In the genomic region with DNA sequence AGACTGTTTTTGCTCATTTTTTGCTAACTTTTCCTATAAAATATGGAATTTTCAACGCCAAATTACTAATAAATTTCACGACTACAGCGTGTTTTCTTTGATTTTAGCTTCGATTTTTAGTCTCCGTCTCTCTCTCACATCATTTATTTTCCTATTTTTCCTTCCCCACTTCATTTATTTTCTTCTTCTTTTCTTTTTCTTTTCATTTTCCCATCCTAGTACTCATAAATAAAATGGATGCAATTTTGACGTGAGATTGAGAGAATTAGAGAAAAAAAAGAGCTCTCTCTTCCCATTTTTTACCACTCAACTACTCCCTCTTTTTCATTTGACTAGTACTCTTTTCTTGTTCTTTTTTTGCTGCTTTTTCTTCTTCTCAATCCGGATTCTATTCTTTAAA, we compare ENCODE assay signal across 6 worm cellular contexts.
A peak's percentile ranks its signal among the peaks of the same experiment; 100 is the strongest.
TF ChIP-seq lines count a peak whose summit lies in the region.

No protein-coding gene starts in this region.

TF ChIP-seq in whole organism, L1 larva, 84 proteins besides CTCF, POLR2A, EP300 and RAD21 (continues in another document):
- TF ChIP-seq mab-9 (GFP tag; IDR thresholded peaks at IDR 0.05; lab: Robert Waterston, UW) (no peak), tlp-1 (tag; optimal IDR thresholded peaks at IDR 0.05; lab: Kevin White, UChicago) (no peak), mef-2 (tag; optimal IDR thresholded peaks at IDR 0.05; lab: Kevin White, UChicago) (no peak), dsc-1 (tag; optimal IDR thresholded peaks at IDR 0.05; lab: Kevin White, UChicago) (no peak), ztf-4 (tag; optimal IDR thresholded peaks at IDR 0.05; lab: Kevin White, UChicago) (no peak), mep-1 (tag; optimal IDR thresholded peaks at IDR 0.05; lab: Kevin White, UChicago) (no peak), zag-1 (tag; optimal IDR thresholded peaks at IDR 0.05; lab: Kevin White, UChicago) (peak; percentile 74), lsy-2 (tag; optimal IDR thresholded peaks at IDR 0.05; lab: Kevin White, UChicago) (peak in 1 of 2 experiments; percentile 52), unc-98 (GFP tag; IDR thresholded peaks at IDR 0.05; lab: Robert Waterston, UW) (no peak), lin-15B (tag; optimal IDR thresholded peaks at IDR 0.05; lab: Kevin White, UChicago) (no peak), unc-30 (tag; optimal IDR thresholded peaks at IDR 0.05; lab: Kevin White, UChicago) (no peak), aha-1 (tag; optimal IDR thresholded peaks at IDR 0.05; lab: Kevin White, UChicago) (no peak), irx-1 (tag; optimal IDR thresholded peaks at IDR 0.05; lab: Kevin White, UChicago) (no peak), C16A3.4 (tag; optimal IDR thresholded peaks at IDR 0.05; lab: Kevin White, UChicago) (no peak), jun-1 (tag; optimal IDR thresholded peaks at IDR 0.05; lab: Kevin White, UChicago) (no peak)

TF ChIP-seq in whole organism, L2 larva, 48 proteins besides CTCF, POLR2A, EP300 and RAD21 (continues in another document):
- no peak for TF ChIP-seq unc-62 (GFP tag; optimal IDR thresholded peaks at IDR 0.05; lab: Kevin White, UChicago)
- TF ChIP-seq nhr-129 (tag; optimal IDR thresholded peaks at IDR 0.05; lab: Kevin White, UChicago) = peak; percentile 42
- TF ChIP-seq sma-3 (GFP tag; optimal IDR thresholded peaks at IDR 0.05; lab: Kevin White, UChicago) = no peak
- peak; percentile 19 for TF ChIP-seq sma-9 (GFP tag; optimal IDR thresholded peaks at IDR 0.05; lab: Kevin White, UChicago)
- TF ChIP-seq sma-9 (tag; optimal IDR thresholded peaks at IDR 0.05; lab: Kevin White, UChicago) = no peak
- no peak for TF ChIP-seq egl-27 (tag; optimal IDR thresholded peaks at IDR 0.05; lab: Kevin White, UChicago)
- peak; percentile 1 for TF ChIP-seq fos-1 (tag; optimal IDR thresholded peaks at IDR 0.05; lab: Kevin White, UChicago)
- no peak for TF ChIP-seq nhr-77 (tag; optimal IDR thresholded peaks at IDR 0.05; lab: Kevin White, UChicago)
- TF ChIP-seq crh-2 (tag; optimal IDR thresholded peaks at IDR 0.05; lab: Kevin White, UChicago) = peak; percentile 2
- peak; percentile 50 for TF ChIP-seq lin-13 (GFP tag; optimal IDR thresholded peaks at IDR 0.05; lab: Kevin White, UChicago)
- TF ChIP-seq lin-39 (tag; optimal IDR thresholded peaks at IDR 0.05; lab: Kevin White, UChicago) = no peak
- peak; percentile 45 for TF ChIP-seq nhr-6 (tag; optimal IDR thresholded peaks at IDR 0.05; lab: Kevin White, UChicago)
- TF ChIP-seq nhr-10 (tag; optimal IDR thresholded peaks at IDR 0.05; lab: Kevin White, UChicago) = no peak
- no peak for TF ChIP-seq unc-39 (tag; optimal IDR thresholded peaks at IDR 0.05; lab: Kevin White, UChicago)
- TF ChIP-seq nhr-237 (tag; optimal IDR thresholded peaks at IDR 0.05; lab: Kevin White, UChicago) = no peak

TF ChIP-seq in whole organism, L3 larva, 47 proteins besides CTCF, POLR2A, EP300 and RAD21:
- TF ChIP-seq jun-1 (tag; optimal IDR thresholded peaks at IDR 0.05; lab: Kevin White, UChicago) (no peak), nfya-1 (tag; optimal IDR thresholded peaks at IDR 0.05; lab: Kevin White, UChicago; ENCODE audit: insufficient read depth) (peak; percentile 47), nhr-23 (tag; optimal IDR thresholded peaks at IDR 0.05; lab: Kevin White, UChicago) (no peak), mdl-1 (tag; optimal IDR thresholded peaks at IDR 0.05; lab: Kevin White, UChicago) (no peak), pqm-1 (tag; optimal IDR thresholded peaks at IDR 0.05; lab: Kevin White, UChicago) (no peak), nhr-11 (tag; optimal IDR thresholded peaks at IDR 0.05; lab: Kevin White, UChicago) (no peak), unc-39 (tag; optimal IDR thresholded peaks at IDR 0.05; lab: Kevin White, UChicago) (no peak), nhr-76 (tag; optimal IDR thresholded peaks at IDR 0.05; lab: Kevin White, UChicago) (no peak), lsy-12 (tag; optimal IDR thresholded peaks at IDR 0.05; lab: Kevin White, UChicago) (no peak), ama-1 (optimal IDR thresholded peaks at IDR 0.05; lab: Kevin White, UChicago) (no peak), fkh-10 (GFP tag; optimal IDR thresholded peaks at IDR 0.05; lab: Kevin White, UChicago) (peak; percentile 24), sea-2 (GFP tag; optimal IDR thresholded peaks at IDR 0.05; lab: Kevin White, UChicago) (no peak)
TF ChIP-seq in whole organism, L3 larva: peak in this region for 2.

TF ChIP-seq in whole organism, L4 larva, 104 proteins besides CTCF, POLR2A, EP300 and RAD21:
- no peak for TF ChIP-seq R02D3.7 (tag; optimal IDR thresholded peaks at IDR 0.05; lab: Kevin White, UChicago)
- 0 out of 2 replicates have a peak, but pooled peaks have one; percentile 37 for TF ChIP-seq ctbp-1 (GFP tag; IDR thresholded peaks at IDR 0.05; lab: Robert Waterston, UW)
- TF ChIP-seq aha-1 (tag; lab: Kevin White, UChicago) = peak; percentile 87
- peak in 1 of 2 experiments; percentile 90 for TF ChIP-seq unc-62 (GFP tag; optimal IDR thresholded peaks at IDR 0.05 in 1 of 2; lab: Kevin White, UChicago)
- TF ChIP-seq unc-62 (tag; optimal IDR thresholded peaks at IDR 0.05; lab: Kevin White, UChicago) = no peak
- TF ChIP-seq fos-1 (tag; optimal IDR thresholded peaks at IDR 0.05; lab: Kevin White, UChicago) = no peak
- peak in 1 of 2 experiments; percentile 55 for TF ChIP-seq lsy-2 (tag; optimal IDR thresholded peaks at IDR 0.05; lab: Kevin White, UChicago)
- TF ChIP-seq mdl-1 (tag; optimal IDR thresholded peaks at IDR 0.05; lab: Kevin White, UChicago) = peak in 1 of 2 experiments; percentile 7
- peak; percentile 82 for TF ChIP-seq fkh-10 (GFP tag; optimal IDR thresholded peaks at IDR 0.05; lab: Kevin White, UChicago)
- TF ChIP-seq mep-1 (tag; optimal IDR thresholded peaks at IDR 0.05; lab: Kevin White, UChicago) = peak; percentile 37
- TF ChIP-seq jun-1 (tag; optimal IDR thresholded peaks at IDR 0.05; lab: Kevin White, UChicago) = no peak

TF ChIP-seq in whole organism, mixed stage, embryonic, 35 proteins besides CTCF, POLR2A, EP300 and RAD21:
- TF ChIP-seq nhr-2 (tag; optimal IDR thresholded peaks at IDR 0.05; lab: Kevin White, UChicago) (no peak), nhr-237 (tag; optimal IDR thresholded peaks at IDR 0.05; lab: Kevin White, UChicago) (no peak), lsy-2 (tag; optimal IDR thresholded peaks at IDR 0.05; lab: Kevin White, UChicago) (no peak), nhr-76 (tag; optimal IDR thresholded peaks at IDR 0.05; lab: Kevin White, UChicago) (no peak), bed-3 (GFP tag; optimal IDR thresholded peaks at IDR 0.05; lab: Kevin White, UChicago) (no peak), sptf-1 (tag; optimal IDR thresholded peaks at IDR 0.05; lab: Kevin White, UChicago) (no peak), ces-1 (GFP tag; optimal IDR thresholded peaks at IDR 0.05; lab: Kevin White, UChicago) (peak; percentile 78)

TF ChIP-seq in whole organism, young adult, 124 proteins besides CTCF, POLR2A, EP300 and RAD21:
- TF ChIP-seq lin-35 (GFP tag; optimal IDR thresholded peaks at IDR 0.05; lab: Kevin White, UChicago) (peak in 1 of 3 experiments; percentile 7), lag-1 (GFP tag; IDR thresholded peaks at IDR 0.05; lab: Robert Waterston, UW) (no peak), ceh-27 (GFP tag; optimal IDR thresholded peaks at IDR 0.05; lab: Kevin White, UChicago) (peak; percentile 18)
TF ChIP-seq in whole organism, young adult: peak in this region for 2.
